Fruit fly (Drosophila melanogaster) whole organism, larva: ENCODE data around the gene CG14711.

Source experiments
- noc ChIP-seq: fragments of 200-800 bp; sonication (Bioruptor generic); optimal IDR thresholded peaks from 3 replicates; lab custom pipeline; 2019; ENCODE audit warnings: missing biosample characterization, mild to moderate bottlenecking, missing genetic modification characterization, moderate library complexity

CG14711 gene

DNA sequence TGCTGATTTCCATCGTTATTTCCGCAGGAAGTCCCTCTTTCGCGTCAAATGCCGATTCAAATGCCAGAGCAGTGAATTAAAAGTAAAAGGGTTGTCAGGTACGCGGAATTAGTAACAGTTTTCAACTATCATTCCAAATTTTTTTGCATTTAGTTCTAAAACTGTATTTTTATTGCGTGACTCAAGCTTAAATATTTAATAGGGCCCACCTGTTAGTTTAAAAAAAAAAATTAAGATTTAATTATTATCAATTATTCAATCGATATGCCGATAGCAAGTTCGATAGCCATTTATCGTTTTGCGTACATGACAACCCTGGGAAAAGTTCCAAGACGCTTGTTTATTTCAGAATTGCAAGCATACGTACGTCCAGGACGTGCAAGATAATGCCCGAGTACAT, at the start of gene CG14711:
Gene CG14711 (plus strand): TSS at position 315 of the 400 bp plus-strand sequence.
- no peak for TF ChIP-seq noc

dm6 chr3R:11578645-11579044, 44.5 kb upstream of the CG14711 start, which contains the start of the genes CG6790 and CG5342:
TSS of gene CG6790 (minus strand) at chr3R:11578745.
TSS of gene CG5342 (plus strand) at chr3R:11578826.
- TF ChIP-seq noc = no peak

dm6 chr3R:11581340-11582252, 41.5 kb upstream of the CG14711 start, which contains the start of gene wkd:
TSS of gene wkd (plus strand) at chr3R:11581576.
- no peak for TF ChIP-seq noc

- peak; percentile 30 for TF ChIP-seq noc
Observed at dm6 chr3R:11582253-11582589, 40.9 kb upstream of the CG14711 start.

DNA sequence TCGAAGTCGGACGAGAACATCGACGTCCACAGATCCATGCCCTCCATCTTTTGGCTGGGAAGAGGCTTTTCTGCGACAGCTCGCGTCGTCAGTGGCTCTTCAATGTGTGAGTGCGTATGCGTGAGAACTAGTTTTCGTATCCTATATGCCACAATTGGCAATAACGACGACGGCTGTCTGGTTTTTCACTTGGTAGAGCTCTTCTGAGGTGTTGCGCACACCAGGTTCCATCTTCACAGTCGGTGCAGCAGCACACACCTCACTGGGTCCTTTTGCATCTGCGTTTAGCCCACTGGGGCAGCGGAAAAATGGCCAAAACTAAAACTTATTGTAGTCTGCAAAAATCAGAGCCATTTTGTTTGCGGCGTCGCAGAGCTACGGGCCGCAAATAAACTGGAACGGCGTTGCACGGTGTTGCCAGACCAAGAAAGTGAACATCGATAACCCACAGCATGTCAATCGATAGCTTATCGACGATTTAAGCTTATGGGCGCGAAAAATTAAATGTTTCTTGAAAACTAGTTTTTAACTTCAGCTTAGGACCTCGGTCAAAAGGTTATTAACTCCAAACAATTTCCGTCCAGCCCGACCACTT, 33.3 kb upstream of the CG14711 start, which contains the start of gene CG6791:
Gene CG6791 (minus strand): TSS at position 383 of the 595 bp plus-strand sequence.
- no peak for TF ChIP-seq noc

DNA sequence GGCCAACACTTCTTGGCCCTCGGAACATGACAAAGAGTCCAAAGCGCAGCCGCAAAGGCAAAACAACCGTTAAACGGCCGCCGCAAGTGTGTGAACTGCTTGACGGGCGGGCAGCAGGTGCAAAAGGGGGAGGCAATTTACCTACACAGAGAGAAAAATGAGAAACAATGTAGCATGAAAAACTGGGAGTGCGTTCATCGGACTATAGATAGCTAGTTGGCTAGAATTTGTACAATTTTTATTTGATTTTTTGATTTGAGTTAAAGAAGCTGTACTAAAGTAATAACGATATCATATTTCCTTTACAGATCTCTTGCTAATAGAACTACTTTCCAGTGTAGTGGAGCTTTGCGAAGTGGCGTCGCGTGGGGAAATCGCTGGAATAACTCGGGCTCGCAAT, 27.6 kb upstream of the CG14711 start:
- TF ChIP-seq noc = no peak

DNA sequence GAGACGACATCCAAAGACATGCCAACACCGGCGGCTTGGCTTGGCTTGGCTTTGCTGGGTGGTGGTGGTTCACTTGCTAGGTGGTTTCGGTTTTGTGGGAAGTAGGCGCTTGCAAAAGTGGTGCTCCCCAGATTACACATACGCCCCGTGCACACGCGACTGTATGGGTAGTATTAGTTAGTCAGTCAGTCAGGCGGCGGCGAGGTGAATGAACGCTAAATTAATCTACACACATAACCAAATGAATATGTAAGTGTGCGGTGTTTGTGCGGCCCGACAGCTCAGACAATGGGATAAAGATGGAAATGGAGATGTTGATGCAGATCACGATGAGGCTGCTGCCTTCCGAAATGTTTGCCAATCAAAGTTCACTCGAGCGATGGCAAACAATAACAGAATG, 20.0 kb upstream of the CG14711 start:
- no peak for TF ChIP-seq noc

DNA sequence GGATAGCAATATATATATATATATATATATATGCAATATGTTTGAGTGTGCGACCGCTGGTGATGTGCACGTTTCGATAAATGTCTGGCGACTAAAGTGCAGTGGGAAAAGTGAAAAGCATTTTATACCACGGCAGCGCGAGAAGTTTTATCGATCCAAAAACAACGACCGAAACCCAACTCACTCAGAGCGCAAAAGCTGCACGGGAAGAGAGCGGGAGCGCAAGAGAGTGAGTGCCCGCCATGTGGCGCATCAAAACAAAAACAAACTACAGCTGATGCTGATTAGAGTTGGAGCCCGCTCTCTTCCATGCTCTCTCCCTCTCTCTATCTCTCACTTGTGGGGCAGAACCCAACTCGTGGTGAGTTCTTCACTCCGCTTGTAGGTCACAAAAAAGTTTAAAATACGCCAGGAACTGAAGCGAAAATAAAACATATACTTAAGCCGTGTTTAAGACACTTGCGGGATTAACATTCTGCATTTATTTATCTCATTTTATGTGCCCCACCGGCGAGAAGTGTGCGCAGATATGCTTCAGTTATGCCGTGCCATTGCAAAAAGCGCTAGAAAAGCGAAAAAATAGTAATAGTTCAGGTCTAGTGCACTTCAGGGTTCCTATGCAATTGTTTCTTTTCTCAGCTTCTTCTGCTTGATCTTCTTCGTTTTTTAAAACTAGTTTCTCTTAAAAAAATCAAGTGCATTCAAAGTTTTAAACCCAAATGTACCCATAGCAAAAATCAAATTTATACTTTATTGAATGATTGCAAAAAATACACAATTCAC, 18.3 kb upstream of the CG14711 start:
- no peak for TF ChIP-seq noc

DNA sequence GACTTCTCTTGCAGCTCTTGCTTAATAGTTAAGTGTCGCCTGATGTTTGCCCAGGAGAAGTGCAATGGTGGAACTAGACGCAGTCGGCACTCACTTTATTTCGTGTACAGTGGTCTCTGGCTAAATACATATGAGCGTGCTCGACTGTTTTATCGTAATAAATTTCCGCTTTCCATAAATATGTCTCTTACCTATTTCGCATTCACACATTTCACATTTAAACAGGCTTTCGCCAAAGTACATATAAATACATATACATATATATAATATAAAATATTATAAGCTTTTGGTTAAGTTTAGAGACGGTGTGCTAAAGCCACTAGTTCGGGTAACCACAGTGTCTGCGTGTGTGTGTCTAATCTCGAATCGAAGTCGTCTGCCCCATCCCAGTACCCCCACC, 16.5 kb upstream of the CG14711 start:
- no peak for TF ChIP-seq noc

DNA sequence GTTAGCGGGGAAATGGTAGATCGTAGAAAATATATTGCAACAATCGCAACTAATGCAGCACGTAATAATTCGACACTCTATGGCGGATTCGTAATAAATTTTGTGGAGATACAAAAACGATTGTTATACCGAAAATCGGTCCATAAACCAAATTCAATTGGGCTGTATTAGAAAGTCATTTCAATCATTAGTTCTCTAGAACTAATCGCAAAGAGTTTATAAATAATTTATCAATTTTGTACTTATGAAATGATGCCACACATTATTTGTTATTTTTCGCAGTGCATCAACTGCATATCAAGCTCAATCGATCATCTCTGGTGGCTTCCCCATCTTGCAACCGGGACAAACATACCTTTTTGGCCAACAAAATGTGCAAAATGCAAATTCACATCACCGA, 10.7 kb upstream of the CG14711 start:
- no peak for TF ChIP-seq noc

dm6 chr3R:11613252-11614036, 9.7 kb upstream of the CG14711 start:
- no peak for TF ChIP-seq noc

DNA sequence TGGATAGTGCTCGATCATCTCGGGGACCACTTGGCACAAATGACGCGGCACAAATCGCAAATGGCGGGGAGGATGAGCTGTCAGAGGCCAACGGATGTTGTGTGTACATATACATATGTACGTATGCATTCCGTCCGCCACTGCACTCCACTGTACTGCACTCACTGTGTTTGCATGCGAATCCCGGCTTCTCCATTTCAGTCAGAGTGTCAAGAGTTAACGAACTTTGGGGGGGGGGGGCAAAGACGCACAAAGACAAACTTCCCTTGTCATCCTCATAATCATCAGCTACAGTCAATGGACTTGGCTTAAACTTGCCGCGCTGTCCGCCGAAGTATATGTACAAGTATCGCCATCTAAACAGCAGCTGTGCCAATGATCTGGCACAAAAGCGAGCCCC, 9.0 kb upstream of the CG14711 start:
- no peak for TF ChIP-seq noc

DNA sequence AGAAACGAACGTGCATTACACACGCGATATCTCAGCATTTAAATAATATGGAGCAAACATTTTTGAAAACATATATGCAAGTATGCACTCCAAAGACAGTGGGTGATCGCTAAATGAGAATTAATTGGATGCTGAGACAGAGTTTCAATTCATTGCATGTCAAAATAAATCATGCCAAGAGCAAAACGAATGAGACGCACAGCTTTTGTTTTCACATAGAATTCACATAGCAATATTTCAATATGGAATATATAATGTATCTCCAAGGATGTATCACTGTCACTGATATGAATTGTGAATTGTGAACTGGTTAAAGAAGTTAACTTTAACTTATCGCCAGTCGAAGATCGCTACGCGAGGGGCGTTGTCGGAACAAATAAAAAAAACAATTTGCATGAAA, 8.6 kb upstream of the CG14711 start:
- no peak for TF ChIP-seq noc

dm6 chr3R:11615415-11616104, 7.6 kb upstream of the CG14711 start:
- no peak for TF ChIP-seq noc

DNA sequence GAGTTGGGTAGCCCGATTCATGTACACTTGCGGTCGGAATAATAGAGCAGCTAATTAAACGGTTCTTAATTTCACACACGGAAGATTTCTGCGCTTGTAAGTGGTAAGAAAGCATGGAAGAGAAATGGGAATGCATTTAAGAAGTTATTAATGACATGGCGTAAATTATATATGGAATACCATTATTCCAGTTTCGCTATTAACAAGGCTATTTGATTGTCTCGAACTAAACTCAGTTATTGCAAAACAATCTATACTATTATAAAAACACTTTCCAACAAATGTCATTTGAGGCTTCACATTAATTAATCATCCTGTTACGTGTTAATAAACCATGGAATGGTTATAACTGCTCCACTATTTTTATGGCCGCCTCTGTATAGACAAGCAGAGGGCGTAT, 6.9 kb upstream of the CG14711 start:
- no peak for TF ChIP-seq noc

dm6 chr3R:11617363-11617762, 5.8 kb upstream of the CG14711 start:
- TF ChIP-seq noc = no peak
